Worm (Caenorhabditis elegans): Measurements from ENCODE around the gene ift-139.

DNA sequence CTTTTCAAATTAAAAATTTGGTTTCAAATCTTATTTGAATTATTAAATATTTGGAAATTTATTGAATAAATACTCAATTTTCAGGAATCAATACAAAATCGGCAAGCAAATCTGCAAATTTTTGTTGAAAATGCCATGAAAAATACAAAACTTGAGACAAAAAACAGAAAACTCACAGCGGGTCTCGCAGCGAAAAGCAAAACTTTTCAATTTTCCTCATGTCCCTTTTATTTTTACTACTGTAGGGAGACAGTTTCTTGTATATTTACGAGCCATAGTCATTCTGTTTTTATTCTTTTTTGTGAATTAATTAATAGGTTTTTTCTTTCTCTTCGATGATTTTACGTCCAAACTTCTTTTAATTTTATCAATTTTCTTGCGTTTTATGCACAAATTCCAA lies 50.8 kb downstream of the ift-139 start:
- TF ChIP-seq elt-1 (tag; optimal IDR thresholded peaks at IDR 0.05) = no peak
- TF ChIP-seq R02D3.7 (tag; optimal IDR thresholded peaks at IDR 0.05) = no peak
- TF ChIP-seq unc-55 (GFP tag; optimal IDR thresholded peaks at IDR 0.05) = no peak
- no peak for TF ChIP-seq nhr-21 (tag; optimal IDR thresholded peaks at IDR 0.05)
- no peak for TF ChIP-seq fos-1 (tag; optimal IDR thresholded peaks at IDR 0.05)
- no peak for TF ChIP-seq ama-1 (optimal IDR thresholded peaks at IDR 0.05)
- TF ChIP-seq skn-1 (tag; optimal IDR thresholded peaks at IDR 0.05) = no peak
- no peak for TF ChIP-seq egl-27 (tag; optimal IDR thresholded peaks at IDR 0.05)
- no peak for TF ChIP-seq unc-39 (tag; optimal IDR thresholded peaks at IDR 0.05)
- no peak for TF ChIP-seq ZK546.5 (tag; optimal IDR thresholded peaks at IDR 0.05)
- no peak for TF ChIP-seq ceh-82 (tag; optimal IDR thresholded peaks at IDR 0.05)
- TF ChIP-seq blmp-1 (tag; optimal IDR thresholded peaks at IDR 0.05; ENCODE audit: insufficient read depth) = no peak
- TF ChIP-seq nhr-10 (tag; optimal IDR thresholded peaks at IDR 0.05) = no peak

All from whole organism, L2 larva.